Worm (Caenorhabditis elegans) whole organism, early embryonic: ENCODE data around the gene C54H2.4.

Experiments used
- B0310.2 ChIP-seq: sonication (generic microtip); optimal IDR thresholded peaks from 2 replicates; lab custom pipeline; 2016; ENCODE audit warnings: mild to moderate bottlenecking, missing genetic modification characterization, missing compliant biosample characterization
- F13C5.2 ChIP-seq: sonication (generic microtip); optimal IDR thresholded peaks from 2 replicates; lab custom pipeline; 2017; ENCODE audit warnings: mild to moderate bottlenecking, missing genetic modification characterization, inconsistent platforms, missing compliant biosample characterization
- aly-1 ChIP-seq: sonication (generic microtip); optimal IDR thresholded peaks from 2 replicates; lab custom pipeline; 2016; ENCODE audit warnings: missing genetic modification characterization, missing compliant biosample characterization
- ama-1 ChIP-seq: fragments of 150-350 bp; optimal IDR thresholded peaks from 2 replicates; lab custom pipeline; 2014
- ceh-13 ChIP-seq: fragments of 200-800 bp; sonication (Bioruptor generic); optimal IDR thresholded peaks from 2 replicates; lab custom pipeline; 2018; ENCODE audit warnings: mild to moderate bottlenecking, missing genetic modification characterization, missing compliant biosample characterization
- ceh-36 ChIP-seq: sonication (generic microtip); optimal IDR thresholded peaks from 2 replicates; lab custom pipeline; 2016; ENCODE audit warnings: missing genetic modification characterization, inconsistent platforms, missing compliant biosample characterization
- ets-7 ChIP-seq: sonication (generic microtip); optimal IDR thresholded peaks from 2 replicates; lab custom pipeline; 2016; ENCODE audit warnings: missing genotype, missing genetic modification characterization, missing compliant biosample characterization
- flt-1 ChIP-seq: fragments of 200-800 bp; sonication (Bioruptor generic); IDR thresholded peaks from 2 replicates; pipeline ENCODE4 v1.3.6; 2022; ENCODE audit warnings: missing genetic modification characterization, missing compliant biosample characterization
- hmbx-1 ChIP-seq: sonication (generic microtip); optimal IDR thresholded peaks from 2 replicates; lab custom pipeline; 2016; ENCODE audit warnings: mild to moderate bottlenecking, missing genetic modification characterization, missing compliant biosample characterization
- hmg-4 ChIP-seq: fragments of 200-800 bp; sonication (Bioruptor generic); optimal IDR thresholded peaks from 2 replicates; lab custom pipeline; 2018; ENCODE audit warnings: mild to moderate bottlenecking, missing genetic modification characterization, missing compliant biosample characterization
- hnd-1 ChIP-seq: sonication (generic microtip); optimal IDR thresholded peaks from 2 replicates; lab custom pipeline; 2016; ENCODE audit warnings: missing genetic modification characterization, missing compliant biosample characterization
- pes-1 ChIP-seq: fragments of 200-800 bp; sonication (Bioruptor generic); IDR thresholded peaks from 2 replicates; pipeline ENCODE4 v1.3.6; 2022; ENCODE audit warnings: missing genetic modification reagents, missing genetic modification characterization, missing compliant biosample characterization
- scrt-1 ChIP-seq: fragments of 200-800 bp; sonication (Bioruptor generic); IDR thresholded peaks from 2 replicates; pipeline ENCODE4 v1.3.6; 2022; ENCODE audit warnings: missing genetic modification characterization, missing compliant biosample characterization
- sea-1 ChIP-seq: fragments of 200-800 bp; sonication (Bioruptor generic); conservative IDR thresholded peaks from 2 replicates; pipeline ENCODE4 v1.3.6; 2022; ENCODE audit warnings: missing genetic modification characterization, missing compliant biosample characterization
- tbx-11 ChIP-seq: fragments of 200-800 bp; sonication (Bioruptor generic); IDR thresholded peaks from 2 replicates; pipeline ENCODE4 v1.3.6; 2022; ENCODE audit warnings: missing genetic modification characterization, missing compliant biosample characterization
- tbx-37 ChIP-seq: fragments of 200-800 bp; sonication (Bioruptor generic); conservative IDR thresholded peaks from 2 replicates; pipeline ENCODE4 v1.3.6; 2022; ENCODE audit warnings: missing genetic modification reagents, missing genetic modification characterization, missing compliant biosample characterization
- tra-4 ChIP-seq: sonication (generic microtip); optimal IDR thresholded peaks from 2 replicates; lab custom pipeline; 2017; ENCODE audit warnings: missing genetic modification characterization, missing compliant biosample characterization

C54H2.4 gene

DNA sequence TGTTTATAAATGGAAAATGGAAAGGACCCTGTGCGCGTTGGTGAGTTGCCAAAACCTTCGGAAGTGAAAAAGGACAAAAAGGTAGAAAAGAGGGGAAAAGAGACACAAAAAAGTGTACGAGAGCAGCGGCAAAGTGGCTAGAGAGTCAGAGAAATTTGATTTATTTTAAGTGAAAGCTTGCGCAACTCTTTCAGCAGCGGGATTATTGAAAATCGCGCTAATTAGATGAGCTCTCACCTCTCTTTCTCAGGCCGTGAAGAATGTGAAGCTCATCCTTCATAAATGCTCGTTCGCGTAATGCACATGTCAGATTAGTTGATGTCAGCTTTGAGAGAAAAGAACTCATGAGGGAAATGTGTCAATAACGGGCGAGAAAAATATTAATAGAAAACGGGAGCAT, 28.7 kb upstream of the C54H2.4 start:
- TF ChIP-seq hmbx-1 (tag; lab: Kevin White, UChicago), result no peak
- no peak for TF ChIP-seq ets-7
- no peak for TF ChIP-seq tra-4
- TF ChIP-seq pes-1 (GFP tag; lab: Robert Waterston, UW), result no peak

DNA sequence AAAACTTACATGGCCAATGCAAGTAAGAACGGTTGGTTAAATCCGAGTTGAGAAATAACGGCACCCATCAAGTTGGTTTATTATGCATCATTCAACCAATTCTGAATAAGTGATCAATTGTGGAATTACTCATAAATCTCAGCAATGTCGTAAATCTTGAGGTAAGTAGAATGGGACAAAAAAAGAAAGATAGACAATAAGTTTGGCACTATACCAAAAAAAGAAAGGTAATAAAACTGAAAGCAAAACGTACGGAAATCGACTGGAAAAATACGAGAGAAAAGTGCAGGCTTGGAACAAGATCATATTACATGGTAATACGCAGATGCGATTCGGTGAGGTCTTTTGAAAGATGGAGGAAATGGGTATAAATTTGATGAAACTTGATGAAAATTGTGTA, 28.1 kb upstream of the C54H2.4 start, which contains the start of gene F46G11.4:
F46G11.4 (minus strand) TSS at position 101 of the 400 bp plus-strand sequence.
- TF ChIP-seq hmbx-1 (tag; lab: Kevin White, UChicago) (no peak), F13C5.2 (no peak), ceh-13 (no peak), ets-7 (no peak), flt-1 (GFP tag; lab: Robert Waterston, UW) (no peak), tra-4 (no peak), tbx-37 (GFP tag; lab: Robert Waterston, UW) (no peak), hmg-4 (GFP tag; lab: Kevin White, UChicago) (no peak)

DNA sequence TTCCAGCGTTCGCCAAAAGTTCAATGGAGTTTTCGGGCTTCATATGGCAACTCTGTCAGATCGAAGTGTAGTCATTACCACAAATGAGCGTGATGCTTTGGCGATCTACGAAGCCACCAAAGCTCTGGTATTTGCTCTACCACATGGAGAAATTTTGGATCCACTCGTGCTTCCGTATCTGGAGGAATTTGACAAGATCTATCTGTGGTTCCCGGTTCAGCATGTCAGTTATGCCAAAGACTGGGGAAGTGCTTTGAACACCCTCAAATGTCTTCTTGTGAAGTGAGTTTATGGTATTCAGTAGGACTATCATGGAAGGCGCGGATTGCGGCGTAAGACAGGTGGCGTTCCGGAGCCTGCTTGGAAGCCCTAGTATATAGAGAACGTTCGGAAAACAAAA, 23.9 kb upstream of the C54H2.4 start:
- TF ChIP-seq B0310.2 (tag; lab: Kevin White, UChicago) (no peak), tbx-37 (GFP tag; lab: Robert Waterston, UW) (no peak), flt-1 (GFP tag; lab: Robert Waterston, UW) (no peak), F13C5.2 (no peak), ceh-13 (no peak), tbx-11 (GFP tag; lab: Robert Waterston, UW) (no peak), hmbx-1 (tag; lab: Kevin White, UChicago) (no peak), hmg-4 (GFP tag; lab: Kevin White, UChicago) (no peak), tra-4 (no peak), pes-1 (GFP tag; lab: Robert Waterston, UW) (no peak), hnd-1 (tag; lab: Kevin White, UChicago) (no peak)

DNA sequence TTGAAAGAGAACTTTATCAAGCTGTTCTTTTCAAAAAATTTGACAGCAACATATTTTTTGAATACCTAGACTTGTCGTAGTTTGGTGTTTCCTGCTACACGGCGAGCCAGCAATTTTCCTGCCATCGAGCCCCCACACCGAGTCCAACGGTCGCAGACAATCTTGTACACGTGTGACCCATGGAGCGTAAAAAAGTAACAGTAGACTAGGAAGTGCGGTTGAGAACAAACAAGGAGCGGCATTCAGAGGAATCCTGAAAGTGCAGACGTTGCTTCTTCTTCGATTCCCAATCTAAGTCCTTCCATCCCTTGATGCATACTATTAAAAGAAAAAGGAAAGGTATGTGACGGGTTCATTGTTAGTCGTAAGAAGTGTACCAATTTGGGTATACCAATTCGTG, 20.4 kb upstream of the C54H2.4 start, which contains the start of gene twnk-1:
twnk-1 (plus strand) TSS at position 301 of the 400 bp plus-strand sequence.
- no peak for TF ChIP-seq hnd-1 (tag; lab: Kevin White, UChicago)
- TF ChIP-seq tbx-37 (GFP tag; lab: Robert Waterston, UW), result no peak
- no peak for TF ChIP-seq aly-1 (tag; lab: Kevin White, UChicago)

DNA sequence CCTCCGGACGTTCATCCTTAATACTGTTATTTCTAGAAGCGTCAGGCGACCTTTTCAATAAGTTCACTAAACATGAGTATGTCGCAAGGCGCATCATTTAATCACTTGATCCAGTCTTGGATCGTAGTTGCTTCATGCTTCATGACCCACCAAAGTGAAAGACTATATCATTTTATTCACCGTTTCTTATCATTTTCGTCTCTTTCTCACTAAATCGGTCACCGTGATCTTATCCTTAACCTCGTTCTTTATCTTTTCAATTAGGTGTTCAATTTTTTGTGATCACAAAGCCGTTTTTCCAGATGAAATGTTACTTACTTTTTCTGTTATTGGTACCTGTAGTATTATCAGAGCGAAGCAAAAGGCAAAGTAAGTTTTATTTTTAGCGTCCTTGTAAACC, 17.3 kb upstream of the C54H2.4 start, which contains the start of gene F46G11.2:
F46G11.2 (plus strand) TSS at position 301 of the 400 bp plus-strand sequence.
- no peak for TF ChIP-seq aly-1 (tag; lab: Kevin White, UChicago)
- TF ChIP-seq ama-1, result no peak

DNA sequence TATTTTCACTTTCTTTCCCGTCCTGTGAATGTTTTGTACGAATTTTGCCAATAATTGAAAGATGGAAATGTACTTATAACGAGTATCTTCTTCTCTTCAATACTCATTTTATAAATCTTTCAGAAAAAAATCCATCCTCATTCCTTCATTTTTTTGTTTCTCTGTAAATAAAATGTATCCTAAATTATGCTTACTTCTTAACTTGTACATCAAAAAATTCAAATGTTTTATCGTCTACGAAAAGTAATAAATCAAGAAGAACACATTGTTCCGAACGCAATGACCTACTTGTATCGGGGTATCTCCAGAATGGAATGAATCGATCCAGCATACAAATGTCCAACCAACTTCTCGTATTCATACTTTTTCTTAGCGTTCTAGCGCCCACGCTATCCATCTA, 15.6 kb upstream of the C54H2.4 start, which contains the start of gene F46G11.6:
F46G11.6 (plus strand) TSS at position 301 of the 400 bp plus-strand sequence.
- TF ChIP-seq ceh-13 (no peak), B0310.2 (tag; lab: Kevin White, UChicago) (no peak), tbx-37 (GFP tag; lab: Robert Waterston, UW) (no peak), tra-4 (no peak), F13C5.2 (no peak), sea-1 (GFP tag; lab: Robert Waterston, UW) (no peak), ceh-36 (tag; lab: Kevin White, UChicago) (no peak), hmbx-1 (tag; lab: Kevin White, UChicago) (no peak), scrt-1 (GFP tag; lab: Robert Waterston, UW) (no peak), hmg-4 (GFP tag; lab: Kevin White, UChicago) (no peak), pes-1 (GFP tag; lab: Robert Waterston, UW) (no peak), ets-7 (no peak), ama-1 (no peak), aly-1 (tag; lab: Kevin White, UChicago) (no peak), hnd-1 (tag; lab: Kevin White, UChicago) (no peak), tbx-11 (GFP tag; lab: Robert Waterston, UW) (no peak), flt-1 (GFP tag; lab: Robert Waterston, UW) (no peak)

DNA sequence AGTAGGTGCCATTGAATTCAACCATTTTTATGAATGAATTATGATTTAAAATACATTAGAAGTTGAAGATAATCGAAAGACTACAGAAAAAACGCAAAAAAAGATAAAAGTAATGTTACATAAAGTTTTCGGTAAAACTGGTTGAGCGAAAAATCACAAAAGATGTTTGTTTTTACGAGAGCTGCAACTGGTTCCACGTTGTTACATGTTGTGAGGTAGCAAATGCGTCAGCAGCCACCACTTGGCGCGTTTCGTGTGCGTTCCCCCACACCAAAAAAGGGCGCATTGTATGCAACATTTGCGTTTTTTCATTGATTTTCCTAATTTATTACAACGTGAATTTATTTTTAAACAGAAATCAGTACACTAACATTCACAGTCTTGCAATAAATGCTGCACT, 11.6 kb upstream of the C54H2.4 start, which contains the start of gene gakh-1:
gakh-1 (plus strand) TSS at position 347 of the 400 bp plus-strand sequence.
- TF ChIP-seq sea-1 (GFP tag; lab: Robert Waterston, UW), result no peak
- no peak for TF ChIP-seq tbx-37 (GFP tag; lab: Robert Waterston, UW)
- TF ChIP-seq tbx-11 (GFP tag; lab: Robert Waterston, UW), result no peak
- TF ChIP-seq ama-1, result no peak
- no peak for TF ChIP-seq tra-4
- TF ChIP-seq aly-1 (tag; lab: Kevin White, UChicago), result no peak
- no peak for TF ChIP-seq B0310.2 (tag; lab: Kevin White, UChicago)
- TF ChIP-seq ceh-36 (tag; lab: Kevin White, UChicago), result no peak
- no peak for TF ChIP-seq hmbx-1 (tag; lab: Kevin White, UChicago)
- TF ChIP-seq ets-7, result no peak
- TF ChIP-seq hnd-1 (tag; lab: Kevin White, UChicago), result no peak
- TF ChIP-seq pes-1 (GFP tag; lab: Robert Waterston, UW), result no peak
- no peak for TF ChIP-seq scrt-1 (GFP tag; lab: Robert Waterston, UW)
- no peak for TF ChIP-seq hmg-4 (GFP tag; lab: Kevin White, UChicago)

DNA sequence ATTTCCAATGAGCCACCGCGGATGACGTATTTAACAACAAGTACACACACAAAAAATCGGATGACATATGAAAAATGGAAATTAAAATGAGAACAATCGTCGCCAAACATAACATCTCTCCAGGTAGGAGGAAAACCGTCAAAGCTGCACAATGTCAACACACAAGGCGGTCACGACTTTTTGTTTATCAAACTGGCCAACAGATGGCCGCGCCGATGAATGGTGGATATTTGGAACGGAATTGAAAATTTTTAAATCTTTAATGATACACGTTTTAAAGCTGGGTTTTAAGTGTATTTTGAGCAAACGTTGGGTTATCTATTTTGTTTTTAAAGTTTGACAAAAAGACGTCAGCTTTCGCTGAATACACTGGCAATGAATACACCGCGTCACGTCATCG, 10.7 kb upstream of the C54H2.4 start:
- TF ChIP-seq ets-7, result no peak
- no peak for TF ChIP-seq ceh-13
- no peak for TF ChIP-seq hnd-1 (tag; lab: Kevin White, UChicago)
- TF ChIP-seq tra-4, result no peak
- TF ChIP-seq tbx-11 (GFP tag; lab: Robert Waterston, UW), result no peak
- no peak for TF ChIP-seq F13C5.2
- no peak for TF ChIP-seq B0310.2 (tag; lab: Kevin White, UChicago)
- no peak for TF ChIP-seq scrt-1 (GFP tag; lab: Robert Waterston, UW)
- TF ChIP-seq hmbx-1 (tag; lab: Kevin White, UChicago), result no peak
- no peak for TF ChIP-seq sea-1 (GFP tag; lab: Robert Waterston, UW)
- TF ChIP-seq pes-1 (GFP tag; lab: Robert Waterston, UW), result no peak
- no peak for TF ChIP-seq ceh-36 (tag; lab: Kevin White, UChicago)
- no peak for TF ChIP-seq hmg-4 (GFP tag; lab: Kevin White, UChicago)
- TF ChIP-seq flt-1 (GFP tag; lab: Robert Waterston, UW), result no peak
- TF ChIP-seq aly-1 (tag; lab: Kevin White, UChicago), result no peak
- TF ChIP-seq ama-1, result no peak
- TF ChIP-seq tbx-37 (GFP tag; lab: Robert Waterston, UW), result no peak
